Worm (Caenorhabditis elegans): ENCODE data around the gene T12G3.4.

Gene T12G3.4

ce11 chrIV:12029722-12030182 lies 18.3 kb upstream of the T12G3.4 start, which contains the start of gene T12G3.11 (continued):
- no peak for TF ChIP-seq snpc-3.4 (tag; optimal IDR thresholded peaks at IDR 0.05)
- TF ChIP-seq C06A6.2 (GFP tag; conservative IDR thresholded peaks at IDR 0.05), result no peak
- TF ChIP-seq ceh-58 (GFP tag; IDR thresholded peaks at IDR 0.05), result no peak

ce11 chrIV:12031003-12031402 lies 17.1 kb upstream of the T12G3.4 start, which contains the start of the genes T12G3.6 and mrpl-51:
Gene T12G3.6 (minus strand): TSS chrIV:12031271.
Gene mrpl-51 (plus strand): TSS chrIV:12031324.
- TF ChIP-seq efl-1 (GFP tag; optimal IDR thresholded peaks at IDR 0.05), result peak; percentile 73
- no peak for TF ChIP-seq F57A8.1 (GFP tag; optimal IDR thresholded peaks at IDR 0.05)
- TF ChIP-seq xnd-1 (tag; optimal IDR thresholded peaks at IDR 0.05), result peak; percentile 45
- TF ChIP-seq ama-1 (optimal IDR thresholded peaks at IDR 0.05), result no peak
- TF ChIP-seq ama-1 (GFP tag; optimal IDR thresholded peaks at IDR 0.05), result no peak
- peak; percentile 78 for TF ChIP-seq madf-6 (GFP tag; IDR thresholded peaks at IDR 0.05)
- TF ChIP-seq attf-6 (GFP tag; IDR thresholded peaks at IDR 0.05), result no peak
- peak; percentile 36 for TF ChIP-seq madf-8 (GFP tag; conservative IDR thresholded peaks at IDR 0.05)
- TF ChIP-seq athp-1 (tag; optimal IDR thresholded peaks at IDR 0.05), result no peak
- peak; percentile 22; the same call in 1 of the 2 replicates for TF ChIP-seq D2030.7 (GFP tag; IDR thresholded peaks at IDR 0.05)
- TF ChIP-seq mes-4 (tag; optimal IDR thresholded peaks at IDR 0.05), result no peak
- no peak for TF ChIP-seq tbp1 (GFP tag; optimal IDR thresholded peaks at IDR 0.05)
- TF ChIP-seq akir-1 (GFP tag; optimal IDR thresholded peaks at IDR 0.05), result no peak
- TF ChIP-seq lin-54 (GFP tag; optimal IDR thresholded peaks at IDR 0.05), result peak; percentile 21
- no peak for TF ChIP-seq fkh-3 (tag; optimal IDR thresholded peaks at IDR 0.05)

ce11 chrIV:12032383-12032782 lies 15.7 kb upstream of the T12G3.4 start:
- TF ChIP-seq attf-5 (GFP tag; optimal IDR thresholded peaks at IDR 0.05) (peak; percentile 97), egl-44 (GFP tag; IDR thresholded peaks at IDR 0.05) (peak; percentile 86), madf-6 (GFP tag; IDR thresholded peaks at IDR 0.05) (no peak), ztf-22 (GFP tag; optimal IDR thresholded peaks at IDR 0.05) (peak; percentile 84), F55B11.4 (tag; optimal IDR thresholded peaks at IDR 0.05; ENCODE audit: borderline replicate concordance, insufficient read depth) (no peak), F57A8.1 (GFP tag; optimal IDR thresholded peaks at IDR 0.05) (no peak), mxl-1 (tag; optimal IDR thresholded peaks at IDR 0.05) (no peak), F23B12.7 (tag; optimal IDR thresholded peaks at IDR 0.05; ENCODE audit: insufficient read depth) (no peak), tbx-9 (tag; optimal IDR thresholded peaks at IDR 0.05; ENCODE audit: borderline replicate concordance) (no peak), hsf-1 (GFP tag; IDR thresholded peaks at IDR 0.05) (peak; percentile 92), Y53G8AR.9 (GFP tag; conservative IDR thresholded peaks at IDR 0.05) (no peak; the same call in 1 of the 2 replicates), rpc-1 (optimal IDR thresholded peaks at IDR 0.05) (no peak), rpc-1 (tag; optimal IDR thresholded peaks at IDR 0.05) (no peak), hmg-1.2 (GFP tag; IDR thresholded peaks at IDR 0.05) (peak; percentile 96), ceh-79 (tag; optimal IDR thresholded peaks at IDR 0.05) (no peak), madf-8 (GFP tag; conservative IDR thresholded peaks at IDR 0.05) (no peak), madf-10 (tag; optimal IDR thresholded peaks at IDR 0.05) (peak; percentile 80), F39B2.1 (GFP tag; IDR thresholded peaks at IDR 0.05) (no peak), lin-40 (tag; optimal IDR thresholded peaks at IDR 0.05) (peak; percentile 91), gei-17 (GFP tag; optimal IDR thresholded peaks at IDR 0.05) (peak; percentile 74), F22D6.2 (tag; optimal IDR thresholded peaks at IDR 0.05) (peak; percentile 71), unc-62 (GFP tag; optimal IDR thresholded peaks at IDR 0.05) (peak; percentile 36), snpc-1.3 (tag; optimal IDR thresholded peaks at IDR 0.05; ENCODE audit: insufficient read depth) (no peak), Y53F4B.3 (GFP tag; IDR thresholded peaks at IDR 0.05) (no peak), nfyb-1 (GFP tag; IDR thresholded peaks at IDR 0.05) (peak; percentile 76), F49E8.2 (tag; optimal IDR thresholded peaks at IDR 0.05; ENCODE audit: insufficient read depth) (no peak), fkh-3 (tag; optimal IDR thresholded peaks at IDR 0.05) (peak; percentile 52), bed-1 (GFP tag; IDR thresholded peaks at IDR 0.05) (no peak), die-1 (tag; optimal IDR thresholded peaks at IDR 0.05) (no peak), mel-28 (tag; optimal IDR thresholded peaks at IDR 0.05; ENCODE audit: borderline replicate concordance) (no peak), D2030.7 (GFP tag; IDR thresholded peaks at IDR 0.05) (no peak), aptf-3 (GFP tag; IDR thresholded peaks at IDR 0.05) (no peak), C06A6.2 (GFP tag; conservative IDR thresholded peaks at IDR 0.05) (0 out of 2 replicates have a peak, but pooled peaks have one; percentile 64)
